Fruit fly (Drosophila melanogaster) whole organism: Measurements from ENCODE around the gene tal-1A.

Source experiments
- CG8478 ChIP-seq: fragments of >200 bp; optimal IDR thresholded peaks from 2 replicates; lab custom pipeline; 2018; ENCODE audit warnings: inconsistent platforms
- Dll ChIP-seq: fragments of >200 bp; optimal IDR thresholded peaks from 2 replicates; lab custom pipeline; 2017
- EcR ChIP-seq, 2 experiments: fragments of >200 bp; optimal IDR thresholded peaks; 2 replicates each; lab custom pipeline; 2017; ENCODE audit warnings: missing biosample characterization in 2 of 2, missing genetic modification characterization in 2 of 2, missing genetic modification reagents in 2 of 2
- pan ChIP-seq: fragments of >200 bp; optimal IDR thresholded peaks from 2 replicates; lab custom pipeline; 2017
- psq ChIP-seq: fragments of >200 bp; optimal IDR thresholded peaks from 2 replicates; lab custom pipeline; 2017
- usp ChIP-seq: fragments of >200 bp; optimal IDR thresholded peaks from 2 replicates; lab custom pipeline; 2017; ENCODE audit warnings: missing biosample characterization, missing genetic modification characterization, mixed read lengths

The tal-1A gene

DNA sequence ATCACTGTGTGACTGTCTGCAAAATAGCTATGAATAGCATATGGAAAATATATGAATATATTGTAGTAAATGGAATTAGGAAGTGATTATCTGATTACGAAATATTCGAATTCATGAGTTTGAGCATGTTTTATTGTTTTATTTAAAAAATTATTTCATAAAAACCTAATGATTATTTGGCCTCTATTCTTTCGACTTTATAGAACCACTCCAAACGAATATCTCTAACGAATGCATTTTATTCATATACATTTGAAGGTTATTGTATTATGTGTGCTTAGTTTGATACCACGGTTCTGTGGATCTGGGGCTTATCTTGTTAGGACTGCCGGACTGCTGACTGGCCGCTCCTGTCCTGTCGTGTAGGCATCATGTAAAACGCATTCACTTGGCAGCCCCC lies 33.0 kb downstream of the tal-1A start:
- no peak for TF ChIP-seq CG8478 (lab: Kevin White, UChicago)
- TF ChIP-seq psq (lab: Kevin White, UChicago): no peak
- no peak for TF ChIP-seq usp (GFP tag; lab: Kevin White, UChicago)
- TF ChIP-seq pan: no peak
- no peak for TF ChIP-seq Dll
- TF ChIP-seq EcR (GFP tag; optimal IDR thresholded peaks at IDR 0.05; lab: Kevin White, UChicago): no peak

DNA sequence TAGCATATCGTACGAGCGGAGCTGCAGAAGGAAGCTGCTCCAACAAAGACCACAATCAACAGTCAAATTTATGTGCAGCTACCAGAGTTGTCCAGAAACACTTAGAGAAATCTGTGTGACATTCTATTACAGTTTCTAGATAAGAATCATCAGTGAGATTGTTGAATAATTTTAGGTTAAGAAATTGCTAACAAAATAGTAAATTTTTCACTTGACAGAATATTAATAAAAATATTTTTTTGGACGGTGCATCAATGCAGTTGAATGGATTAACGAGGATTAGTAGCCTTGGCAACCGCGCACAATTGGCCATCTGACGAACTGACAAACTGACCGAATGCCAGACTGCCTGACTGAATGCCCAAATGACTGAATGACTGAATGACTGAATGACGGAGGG lies 34.4 kb downstream of the tal-1A start:
- TF ChIP-seq Dll: no peak
- no peak for TF ChIP-seq usp (GFP tag; lab: Kevin White, UChicago)
- TF ChIP-seq pan: no peak
- TF ChIP-seq EcR (GFP tag; optimal IDR thresholded peaks at IDR 0.05; lab: Kevin White, UChicago): no peak
- TF ChIP-seq CG8478 (lab: Kevin White, UChicago): no peak
- no peak for TF ChIP-seq psq (lab: Kevin White, UChicago)

DNA sequence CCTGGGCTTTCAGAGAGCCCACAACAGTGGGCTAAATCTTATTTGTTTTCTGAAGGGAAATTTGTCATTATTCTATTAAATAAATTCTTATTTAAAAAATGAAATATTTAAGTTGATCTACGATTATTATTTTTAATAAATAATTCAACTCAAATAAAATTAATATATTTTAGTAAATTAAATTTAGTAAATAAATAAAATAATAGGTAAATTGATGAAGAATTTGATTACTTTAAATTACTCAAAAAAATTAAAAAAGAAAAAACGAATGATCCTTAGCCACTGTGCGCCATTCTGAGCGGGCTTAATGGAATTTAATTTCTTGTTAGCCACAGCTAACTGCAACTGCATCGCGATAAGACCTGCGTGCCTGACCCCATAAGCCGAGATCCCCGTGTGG lies 35.4 kb downstream of the tal-1A start:
- TF ChIP-seq psq (lab: Kevin White, UChicago): no peak
- TF ChIP-seq Dll: no peak
- TF ChIP-seq CG8478 (lab: Kevin White, UChicago): no peak
- TF ChIP-seq EcR (GFP tag; optimal IDR thresholded peaks at IDR 0.05; lab: Kevin White, UChicago): no peak
- TF ChIP-seq usp (GFP tag; lab: Kevin White, UChicago): no peak
- TF ChIP-seq pan: no peak

DNA sequence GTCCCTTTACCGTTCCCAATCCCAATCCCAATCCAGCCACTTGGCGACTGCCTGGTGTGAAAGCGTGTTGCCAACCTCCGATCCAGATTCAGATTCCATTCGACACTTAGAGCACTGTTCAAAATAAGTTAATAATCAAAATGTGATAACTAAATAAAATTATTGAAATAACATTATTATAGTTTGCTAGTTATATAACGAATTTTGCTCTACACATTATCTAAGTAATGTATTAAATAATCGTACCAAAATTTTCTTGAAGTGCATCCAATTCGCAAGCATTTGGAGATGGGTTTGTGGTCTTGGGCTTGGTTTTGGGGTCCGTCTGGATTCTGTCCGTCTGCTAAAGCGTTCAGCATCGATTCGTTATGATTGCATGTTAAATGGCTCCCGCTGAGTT lies 36.4 kb downstream of the tal-1A start:
- TF ChIP-seq Dll: no peak
- TF ChIP-seq CG8478 (lab: Kevin White, UChicago): no peak
- no peak for TF ChIP-seq pan
- TF ChIP-seq psq (lab: Kevin White, UChicago): no peak

DNA sequence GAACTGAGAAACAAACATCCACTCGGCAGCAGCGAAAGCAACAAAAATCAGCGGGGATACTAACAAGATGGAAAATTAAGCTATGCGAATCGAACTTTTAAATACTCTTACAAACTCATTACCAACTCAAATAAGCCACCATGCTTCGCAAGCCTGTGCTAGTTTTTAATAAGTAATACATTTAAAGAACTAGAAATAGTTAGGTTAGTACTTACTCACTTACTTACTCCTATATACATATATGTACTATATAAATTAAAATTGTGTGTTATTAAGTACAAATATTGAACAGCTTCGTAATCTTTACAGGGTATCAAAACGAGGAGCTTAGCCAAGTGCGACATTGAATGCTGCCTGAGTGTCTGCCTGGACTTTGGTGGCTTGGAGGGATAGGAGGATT lies 38.1 kb downstream of the tal-1A start:
- TF ChIP-seq CG8478 (lab: Kevin White, UChicago) (no peak), pan (no peak), Dll (no peak), usp (GFP tag; lab: Kevin White, UChicago) (no peak), EcR (GFP tag; optimal IDR thresholded peaks at IDR 0.05; lab: Kevin White, UChicago) (no peak), psq (lab: Kevin White, UChicago) (no peak)

DNA sequence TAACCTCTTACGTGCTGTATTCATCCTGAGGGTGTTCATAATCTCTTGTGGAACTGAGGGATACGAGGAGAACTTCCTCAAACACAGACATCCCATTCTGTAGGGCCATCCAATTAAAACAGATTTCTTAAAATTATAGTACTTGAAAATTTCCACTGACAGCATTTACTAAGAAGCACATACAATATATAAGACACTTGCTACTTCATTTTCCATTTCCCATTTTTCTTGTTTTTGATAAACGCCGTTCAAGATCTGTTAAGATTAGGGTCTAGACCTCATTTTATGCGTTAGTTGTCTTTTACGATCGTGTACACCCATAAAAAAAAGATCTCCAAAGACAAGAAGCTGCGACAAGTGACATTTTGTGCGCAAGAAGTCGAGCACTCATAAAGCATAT lies 42.4 kb downstream of the tal-1A start, which contains the start of gene CG14362:
TSS of gene CG14362 (minus strand) at position 101 of the 400 bp plus-strand sequence.
- no peak for TF ChIP-seq CG8478 (lab: Kevin White, UChicago)
- TF ChIP-seq psq (lab: Kevin White, UChicago): no peak
- TF ChIP-seq usp (GFP tag; lab: Kevin White, UChicago): no peak
- TF ChIP-seq Dll: no peak
- no peak for TF ChIP-seq EcR (GFP tag; optimal IDR thresholded peaks at IDR 0.05; lab: Kevin White, UChicago)
- no peak for TF ChIP-seq pan

DNA sequence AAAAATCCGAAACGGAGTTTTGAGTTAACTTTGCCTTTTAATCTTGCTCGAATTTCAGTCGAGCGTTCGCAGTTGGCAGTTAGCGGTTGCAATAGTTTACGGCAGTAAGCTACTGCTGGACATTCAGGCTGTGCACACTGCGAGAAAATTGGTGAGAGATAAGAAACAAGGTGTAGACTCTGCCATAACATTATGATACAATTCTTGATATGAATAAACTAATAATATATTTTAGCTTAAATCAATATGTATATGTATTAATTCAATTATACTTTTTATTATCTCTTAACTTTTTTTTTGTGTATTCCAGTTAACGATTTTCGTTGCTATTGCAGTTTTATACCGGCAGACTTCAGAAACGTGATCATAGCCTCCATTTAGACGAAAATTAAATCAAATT lies 44.4 kb downstream of the tal-1A start:
- TF ChIP-seq psq (lab: Kevin White, UChicago) (no peak), CG8478 (lab: Kevin White, UChicago) (no peak), EcR (GFP tag; optimal IDR thresholded peaks at IDR 0.05; lab: Kevin White, UChicago) (no peak), Dll (no peak), pan (no peak), usp (GFP tag; lab: Kevin White, UChicago) (no peak)

DNA sequence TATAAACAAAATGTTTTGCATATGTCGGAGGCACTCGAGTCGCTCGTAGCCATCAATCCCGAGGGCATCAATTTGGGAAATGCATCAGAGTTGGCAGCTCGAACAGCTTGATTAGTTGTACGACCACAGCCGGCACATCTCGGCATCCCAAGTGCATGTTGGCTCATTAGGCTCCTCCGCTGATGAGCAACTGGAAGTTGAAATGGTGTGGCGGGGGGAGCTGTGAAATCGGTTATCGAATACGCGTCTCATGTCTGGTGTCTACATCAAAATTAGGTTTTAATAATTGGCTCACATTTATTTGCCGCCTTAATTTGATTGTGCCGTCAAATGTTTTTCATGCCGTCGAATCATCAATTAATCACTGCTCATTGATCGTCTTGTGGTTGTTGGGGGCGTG lies 46.3 kb downstream of the tal-1A start:
- TF ChIP-seq CG8478 (lab: Kevin White, UChicago) (no peak), EcR (GFP tag; optimal IDR thresholded peaks at IDR 0.05; lab: Kevin White, UChicago) (no peak), psq (lab: Kevin White, UChicago) (no peak), Dll (no peak), usp (GFP tag; lab: Kevin White, UChicago) (no peak), pan (no peak)

DNA sequence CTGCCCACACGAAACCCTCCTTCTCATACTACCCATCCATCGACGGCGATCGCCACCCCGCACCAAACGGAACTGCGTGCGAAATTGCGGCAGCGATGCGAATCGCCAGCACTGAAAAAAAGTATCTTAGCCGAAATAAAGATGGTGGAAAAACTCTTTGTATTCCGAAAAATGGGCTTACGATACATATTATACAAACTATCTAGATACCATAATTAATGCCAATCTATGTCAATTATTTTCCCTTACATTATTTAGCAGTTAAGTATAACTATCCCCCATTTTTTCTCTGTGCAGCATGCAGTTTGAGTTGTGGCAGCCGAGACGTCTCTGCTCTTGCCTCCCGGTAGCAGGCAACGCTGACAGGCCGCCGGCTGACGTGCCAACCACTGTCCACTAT lies 48.9 kb downstream of the tal-1A start:
- no peak for TF ChIP-seq CG8478 (lab: Kevin White, UChicago)
- TF ChIP-seq Dll: no peak
- TF ChIP-seq usp (GFP tag; lab: Kevin White, UChicago): no peak
- no peak for TF ChIP-seq EcR (GFP tag; optimal IDR thresholded peaks at IDR 0.05; lab: Kevin White, UChicago)
- no peak for TF ChIP-seq psq (lab: Kevin White, UChicago)
- TF ChIP-seq pan: no peak
